Worm (Caenorhabditis elegans): ENCODE measurements around the gene let-413.

The let-413 gene

DNA sequence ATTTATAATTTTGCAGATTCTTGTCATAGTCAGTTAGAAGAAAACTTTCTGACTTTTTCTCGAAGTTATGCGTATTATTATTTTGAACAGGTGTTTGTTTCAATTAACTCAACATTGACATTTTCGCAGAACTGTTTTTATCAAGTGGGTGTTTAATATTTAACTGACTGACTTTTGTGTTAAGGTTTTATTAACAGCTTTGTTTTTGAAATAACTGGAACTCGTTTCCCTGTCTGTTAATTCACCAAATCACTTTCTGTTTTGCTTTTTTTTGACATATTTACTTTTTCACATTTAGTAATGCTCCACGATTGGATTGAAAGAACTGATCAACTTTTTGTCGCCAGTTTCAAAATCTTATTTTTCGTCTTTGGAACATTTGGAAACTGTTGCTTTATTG, 52.1 kb downstream of the let-413 start, which contains the start of gene srsx-7:
srsx-7 (plus strand) TSS at position 301 of the 400 bp plus-strand sequence.
- TF ChIP-seq unc-62 (GFP tag; optimal IDR thresholded peaks at IDR 0.05) (no peak), nhr-77 (tag; optimal IDR thresholded peaks at IDR 0.05) (no peak), fkh-10 (GFP tag; optimal IDR thresholded peaks at IDR 0.05) (no peak)
